Worm (Caenorhabditis elegans) whole organism, late embryonic: ENCODE measurements around the gene wdr-62.

Source experiments
- F13H6.1 ChIP-seq: sonication (generic microtip); optimal IDR thresholded peaks from 2 replicates; lab custom pipeline; 2016; ENCODE audit warnings: missing genetic modification characterization, missing compliant biosample characterization
- ceh-22 ChIP-seq: sonication (generic microtip); optimal IDR thresholded peaks from 2 replicates; lab custom pipeline; 2017; ENCODE audit warnings: missing biosample characterization, missing genetic modification characterization
- ceh-24 ChIP-seq: sonication (generic microtip); optimal IDR thresholded peaks from 2 replicates; lab custom pipeline; 2016; ENCODE audit warnings: mild to moderate bottlenecking, missing genetic modification characterization, missing compliant biosample characterization
- ceh-30 ChIP-seq: fragments of 150-350 bp; optimal IDR thresholded peaks from 2 replicates; lab custom pipeline; 2014; ENCODE audit warnings: missing biosample characterization, missing genetic modification characterization
- dmd-4 ChIP-seq: sonication (generic microtip); optimal IDR thresholded peaks from 2 replicates; lab custom pipeline; 2016; ENCODE audit warnings: borderline replicate concordance, missing genetic modification characterization, missing compliant biosample characterization
- dve-1 ChIP-seq: sonication (generic microtip); optimal IDR thresholded peaks from 2 replicates; lab custom pipeline; 2017; ENCODE audit warnings: antibody characterized with exemption, mild to moderate bottlenecking, missing genetic modification characterization, missing compliant biosample characterization
- fax-1 ChIP-seq: sonication (generic microtip); optimal IDR thresholded peaks from 2 replicates; lab custom pipeline; 2016; ENCODE audit warnings: missing genotype, missing genetic modification characterization, missing compliant biosample characterization
- fkh-6 ChIP-seq: sonication (generic microtip); optimal IDR thresholded peaks from 2 replicates; lab custom pipeline; 2016; ENCODE audit warnings: missing genetic modification characterization, missing compliant biosample characterization
- hlh-13 ChIP-seq: fragments of 200-800 bp; sonication (Bioruptor generic); optimal IDR thresholded peaks from 2 replicates; lab custom pipeline; 2018; ENCODE audit warnings: mild to moderate bottlenecking, missing genetic modification characterization, missing compliant biosample characterization
- hlh-6 ChIP-seq: sonication (generic microtip); optimal IDR thresholded peaks from 2 replicates; lab custom pipeline; 2016; ENCODE audit warnings: missing genotype, missing genetic modification characterization, missing compliant biosample characterization
- nfya-1 ChIP-seq: sonication (generic microtip); optimal IDR thresholded peaks from 2 replicates; lab custom pipeline; 2017; ENCODE audit warnings: missing genetic modification characterization, mild to moderate bottlenecking, missing compliant biosample characterization, antibody characterized with exemption, moderate library complexity
- pat-9 ChIP-seq: fragments of 200-800 bp; sonication (Bioruptor generic); optimal IDR thresholded peaks from 2 replicates; lab custom pipeline; 2018; ENCODE audit warnings: mild to moderate bottlenecking, missing genetic modification characterization, moderate library complexity, missing compliant biosample characterization
- tbx-2 ChIP-seq: sonication (generic microtip); optimal IDR thresholded peaks from 2 replicates; lab custom pipeline; 2016; ENCODE audit warnings: missing genetic modification characterization, missing compliant biosample characterization
- ztf-16 ChIP-seq: sonication (generic microtip); optimal IDR thresholded peaks from 2 replicates; lab custom pipeline; 2017; ENCODE audit warnings: missing genetic modification characterization, missing compliant biosample characterization

Gene wdr-62

ce11 chrV:9509597-9509996 is 65.7 kb downstream of the wdr-62 start:
- no peak for TF ChIP-seq dmd-4 (tag; lab: Kevin White, UChicago)
- no peak for TF ChIP-seq hlh-6 (tag; lab: Kevin White, UChicago)
- no peak for TF ChIP-seq ceh-24
- TF ChIP-seq fax-1 (tag; lab: Kevin White, UChicago) = no peak
- no peak for TF ChIP-seq dve-1
- TF ChIP-seq nfya-1 (tag; lab: Kevin White, UChicago) = no peak
- TF ChIP-seq pat-9 (tag; lab: Kevin White, UChicago) = no peak
- no peak for TF ChIP-seq tbx-2 (tag; lab: Kevin White, UChicago)
- TF ChIP-seq hlh-13 = no peak
- TF ChIP-seq ztf-16 = no peak
- TF ChIP-seq ceh-30 (tag; lab: Kevin White, UChicago) = no peak
- no peak for TF ChIP-seq F13H6.1 (tag; lab: Kevin White, UChicago)
- no peak for TF ChIP-seq fkh-6 (tag; lab: Kevin White, UChicago)
- TF ChIP-seq ceh-22 (tag; lab: Kevin White, UChicago) = no peak
